Fruit fly (Drosophila melanogaster) whole organism, pupa: ENCODE measurements around the gene Vta1.

ENCODE experiments used
- CG32121 ChIP-seq: fragments of 200-800 bp; sonication (Bioruptor generic); IDR thresholded peaks from 2 replicates; pipeline ENCODE4 v1.3.6; 2022; ENCODE audit warnings: missing biosample characterization, missing genetic modification characterization
- CG8301 ChIP-seq: fragments of 200-800 bp; sonication (Bioruptor generic); optimal IDR thresholded peaks from 2 replicates; lab custom pipeline; 2018; ENCODE audit warnings: missing biosample characterization, mild to moderate bottlenecking, missing genetic modification characterization
- CG9948 ChIP-seq: fragments of 200-800 bp; sonication (Bioruptor generic); optimal IDR thresholded peaks from 2 replicates; lab custom pipeline; 2018; ENCODE audit warnings: missing biosample characterization, mild to moderate bottlenecking, missing genetic modification characterization, moderate library complexity
- D1 ChIP-seq: fragments of 200-800 bp; sonication (Bioruptor generic); optimal IDR thresholded peaks from 2 replicates; lab custom pipeline; 2018; ENCODE audit warnings: missing biosample characterization, mild to moderate bottlenecking, missing genetic modification characterization, moderate library complexity
- Pif1A ChIP-seq: fragments of 200-800 bp; sonication (Bioruptor generic); optimal IDR thresholded peaks from 3 replicates; lab custom pipeline; 2016; ENCODE audit warnings: missing biosample characterization, missing genetic modification characterization
- Pif1B ChIP-seq: fragments of 200-800 bp; sonication (Bioruptor generic); optimal IDR thresholded peaks from 3 replicates; lab custom pipeline; 2016; ENCODE audit warnings: missing biosample characterization, missing genetic modification characterization
- Snoo ChIP-seq: fragments of 200-800 bp; sonication (Bioruptor generic); optimal IDR thresholded peaks from 3 replicates; lab custom pipeline; 2017; ENCODE audit warnings: missing biosample characterization, mild to moderate bottlenecking, missing genetic modification characterization, inconsistent platforms
- fd96Ca ChIP-seq: fragments of 200-800 bp; sonication (Bioruptor generic); IDR thresholded peaks from 3 replicates; pipeline ENCODE4 v1.3.6; 2022; ENCODE audit warnings: missing biosample characterization, missing genetic modification characterization
- gl ChIP-seq: fragments of 200-800 bp; sonication (Bioruptor generic); optimal IDR thresholded peaks from 2 replicates; lab custom pipeline; 2018; ENCODE audit warnings: missing biosample characterization, mild to moderate bottlenecking, missing genetic modification characterization

DNA sequence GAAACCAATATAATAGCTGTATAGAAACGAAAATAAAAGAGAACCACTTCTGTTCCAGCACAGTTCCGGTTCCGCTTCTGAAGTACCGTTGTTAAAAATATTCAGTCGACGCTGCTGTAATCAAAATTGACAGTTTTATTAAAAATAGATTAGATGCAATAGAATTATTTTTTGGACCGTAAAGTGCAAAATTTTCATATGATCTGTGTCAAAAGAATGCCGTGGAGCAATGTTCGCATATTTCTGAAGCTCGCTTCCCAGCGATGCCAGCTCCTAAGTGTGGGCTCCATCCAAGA lies 49.9 kb downstream of the Vta1 start, which contains the start of the genes CG18170 and CG33791:
- TF ChIP-seq Pif1A (GFP tag; lab: Kevin White, UChicago) (no peak), CG8301 (no peak), Pif1B (no peak), CG9948 (tag; lab: Kevin White, UChicago) (no peak), CG32121 (GFP tag; lab: Robert Waterston, UW) (no peak), gl (no peak), Snoo (tag; lab: Kevin White, UChicago) (no peak), fd96Ca (GFP tag; lab: Robert Waterston, UW) (no peak), D1 (tag; lab: Kevin White, UChicago) (no peak)
